Worm (Caenorhabditis elegans): ENCODE data around the gene pph-1.

The pph-1 gene

DNA sequence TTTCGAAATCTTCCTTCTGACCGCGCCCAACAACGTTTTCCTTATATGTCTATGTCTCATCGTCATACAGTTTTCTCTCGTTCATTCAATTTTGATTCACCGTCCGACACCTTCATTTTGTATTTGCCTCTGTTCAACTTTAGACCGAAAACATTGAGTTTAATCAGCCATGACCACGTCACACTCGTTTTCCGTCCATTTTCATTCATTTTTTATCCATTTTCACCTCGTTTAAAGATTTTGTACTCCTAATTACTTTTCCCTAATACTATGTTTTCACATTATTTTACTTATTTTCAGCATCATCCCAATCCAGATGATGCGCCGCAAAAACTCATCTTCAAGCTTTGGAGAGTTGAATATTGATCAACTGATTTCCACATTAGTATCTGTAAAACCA lies at the start of gene pph-1:
Gene pph-1 (plus strand): TSS at position 301 of the 400 bp plus-strand sequence.
- TF ChIP-seq eor-1 (tag; optimal IDR thresholded peaks at IDR 0.05), result no peak
- TF ChIP-seq elt-2 (tag; optimal IDR thresholded peaks at IDR 0.05), result no peak
- TF ChIP-seq nfya-1 (tag; optimal IDR thresholded peaks at IDR 0.05; ENCODE audit: insufficient read depth), result no peak
- no peak for TF ChIP-seq ceh-82 (tag; optimal IDR thresholded peaks at IDR 0.05)
- TF ChIP-seq ztf-4 (tag; optimal IDR thresholded peaks at IDR 0.05), result no peak
- TF ChIP-seq unc-62 (GFP tag; optimal IDR thresholded peaks at IDR 0.05), result no peak
- no peak for TF ChIP-seq lin-15B (tag; optimal IDR thresholded peaks at IDR 0.05)
- no peak for TF ChIP-seq pqm-1 (tag; optimal IDR thresholded peaks at IDR 0.05)
- TF ChIP-seq nhr-237 (tag; optimal IDR thresholded peaks at IDR 0.05), result no peak
- no peak for TF ChIP-seq lin-39 (tag; optimal IDR thresholded peaks at IDR 0.05)

DNA sequence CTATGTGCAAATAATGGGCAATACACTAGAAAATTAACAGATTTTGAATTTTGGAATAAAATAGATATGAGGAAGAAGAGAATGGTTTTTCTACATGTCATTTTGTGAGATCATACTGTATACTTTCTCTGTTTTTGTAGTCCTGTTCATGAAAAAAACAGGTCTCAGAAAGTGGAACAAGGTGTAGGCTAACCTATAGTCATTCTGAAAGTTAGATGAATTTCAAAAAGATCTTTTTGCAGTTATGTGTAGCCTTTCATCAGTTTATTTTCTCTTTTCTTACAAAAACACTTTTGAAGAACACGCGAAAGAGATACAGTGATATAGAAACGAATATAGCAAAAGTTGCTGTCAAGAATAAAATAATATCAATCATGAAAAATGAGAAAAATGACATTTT lies 48.2 kb upstream of the pph-1 start, which contains the start of gene ugt-35:
Gene ugt-35 (minus strand): TSS at position 101 of the 400 bp plus-strand sequence.
- no peak for TF ChIP-seq ceh-9 (tag; optimal IDR thresholded peaks at IDR 0.05)
- TF ChIP-seq nhr-43 (tag; optimal IDR thresholded peaks at IDR 0.05; ENCODE audit: poor library complexity, severe bottlenecking), result no peak
- no peak for TF ChIP-seq skn-1 (tag; optimal IDR thresholded peaks at IDR 0.05)
- no peak for TF ChIP-seq egl-27 (tag; optimal IDR thresholded peaks at IDR 0.05)
- TF ChIP-seq lsy-12 (tag; optimal IDR thresholded peaks at IDR 0.05), result no peak
- TF ChIP-seq elt-1 (tag; optimal IDR thresholded peaks at IDR 0.05), result no peak
- no peak for TF ChIP-seq fkh-10 (GFP tag; optimal IDR thresholded peaks at IDR 0.05)
- TF ChIP-seq fkh-2 (tag; optimal IDR thresholded peaks at IDR 0.05), result no peak

DNA sequence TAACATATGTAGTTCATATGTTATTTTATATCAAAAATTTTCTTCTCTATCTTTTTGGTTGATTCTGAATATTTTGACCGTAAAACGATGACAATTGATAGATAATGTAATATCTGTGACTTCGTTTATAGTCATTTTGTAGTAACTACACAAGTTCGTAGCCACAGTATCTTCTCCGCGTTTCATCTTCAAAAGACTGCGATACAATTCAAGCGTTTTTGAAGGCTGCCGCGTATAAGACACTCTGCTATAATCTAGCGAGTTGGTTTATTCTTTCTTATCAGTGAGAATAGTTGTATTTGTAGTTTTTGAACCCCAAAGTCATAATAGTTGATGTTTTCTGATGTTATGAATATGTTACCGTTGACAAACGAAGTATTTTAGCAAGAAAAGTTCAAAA lies 45.4 kb upstream of the pph-1 start, which contains the start of gene ugt-34:
Gene ugt-34 (minus strand): TSS at position 21 of the 400 bp plus-strand sequence.
- peak; percentile 63 for TF ChIP-seq elt-2 (tag; optimal IDR thresholded peaks at IDR 0.05)
- no peak for TF ChIP-seq unc-62 (GFP tag; optimal IDR thresholded peaks at IDR 0.05)

DNA sequence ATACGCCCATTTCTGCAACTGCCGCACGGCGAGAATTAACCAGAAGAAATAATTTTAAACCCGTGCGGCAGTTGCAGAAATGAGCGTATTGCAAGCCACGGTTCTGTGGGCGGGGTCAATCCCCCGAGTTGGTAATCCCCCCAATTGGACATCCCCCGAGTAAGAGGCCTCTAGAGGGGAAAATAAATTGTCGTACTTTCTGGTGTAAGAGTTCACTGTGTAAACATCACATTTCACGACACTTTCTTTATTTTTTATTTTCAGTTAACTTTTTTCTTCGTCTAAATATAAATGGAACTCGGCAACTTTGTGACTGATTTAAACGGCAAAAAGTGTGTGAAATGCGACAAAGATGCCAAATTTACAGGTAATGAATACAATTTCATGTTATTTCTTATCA lies 44.4 kb upstream of the pph-1 start, which contains the start of gene tut-2:
Gene tut-2 (plus strand): TSS at position 277 of the 400 bp plus-strand sequence.
- TF ChIP-seq nhr-43 (tag; optimal IDR thresholded peaks at IDR 0.05; ENCODE audit: poor library complexity, severe bottlenecking) (no peak), nfya-1 (tag; optimal IDR thresholded peaks at IDR 0.05; ENCODE audit: insufficient read depth) (peak; percentile 35)

DNA sequence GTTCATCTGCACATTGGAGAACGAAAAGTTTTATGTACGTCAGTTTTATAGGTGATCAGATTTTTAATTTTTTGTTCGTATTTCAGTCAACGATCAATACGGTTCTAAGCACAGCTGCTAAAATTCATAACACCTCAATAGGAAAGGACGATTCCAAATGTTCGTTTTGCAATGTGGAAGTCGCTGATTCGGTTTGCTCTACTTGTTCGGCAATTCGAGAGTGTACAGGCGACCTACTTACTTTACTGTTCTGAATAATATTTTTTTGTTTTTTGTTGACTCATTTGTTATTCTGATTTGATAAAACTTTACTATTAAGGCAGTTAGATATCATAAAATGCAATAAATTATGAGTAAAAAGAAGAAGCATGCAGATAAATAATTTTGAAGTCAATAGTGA lies 43.0 kb upstream of the pph-1 start:
- TF ChIP-seq tbx-2 (tag; optimal IDR thresholded peaks at IDR 0.05), result no peak
- no peak for TF ChIP-seq nhr-23 (tag; optimal IDR thresholded peaks at IDR 0.05)
- TF ChIP-seq ztf-4 (tag; optimal IDR thresholded peaks at IDR 0.05), result no peak
- TF ChIP-seq nhr-11 (tag; optimal IDR thresholded peaks at IDR 0.05), result no peak
- no peak for TF ChIP-seq egl-27 (tag; optimal IDR thresholded peaks at IDR 0.05)
- TF ChIP-seq unc-62 (GFP tag; optimal IDR thresholded peaks at IDR 0.05), result no peak
- no peak for TF ChIP-seq jun-1 (tag; optimal IDR thresholded peaks at IDR 0.05)
- TF ChIP-seq ceh-16 (tag; optimal IDR thresholded peaks at IDR 0.05), result no peak
- TF ChIP-seq lin-39 (tag; optimal IDR thresholded peaks at IDR 0.05), result no peak
- TF ChIP-seq unc-39 (tag; optimal IDR thresholded peaks at IDR 0.05), result no peak
- TF ChIP-seq nhr-28 (tag; optimal IDR thresholded peaks at IDR 0.05), result no peak
- no peak for TF ChIP-seq elt-3 (tag; optimal IDR thresholded peaks at IDR 0.05)
- TF ChIP-seq pha-4 (tag; optimal IDR thresholded peaks at IDR 0.05), result no peak
- TF ChIP-seq sea-2 (GFP tag; optimal IDR thresholded peaks at IDR 0.05), result no peak
- TF ChIP-seq snpc-4 (tag; optimal IDR thresholded peaks at IDR 0.05), result no peak
- TF ChIP-seq skn-1 (tag; optimal IDR thresholded peaks at IDR 0.05), result no peak
- TF ChIP-seq fos-1 (tag; optimal IDR thresholded peaks at IDR 0.05), result no peak
- no peak for TF ChIP-seq nhr-43 (tag; optimal IDR thresholded peaks at IDR 0.05; ENCODE audit: poor library complexity, severe bottlenecking)

DNA sequence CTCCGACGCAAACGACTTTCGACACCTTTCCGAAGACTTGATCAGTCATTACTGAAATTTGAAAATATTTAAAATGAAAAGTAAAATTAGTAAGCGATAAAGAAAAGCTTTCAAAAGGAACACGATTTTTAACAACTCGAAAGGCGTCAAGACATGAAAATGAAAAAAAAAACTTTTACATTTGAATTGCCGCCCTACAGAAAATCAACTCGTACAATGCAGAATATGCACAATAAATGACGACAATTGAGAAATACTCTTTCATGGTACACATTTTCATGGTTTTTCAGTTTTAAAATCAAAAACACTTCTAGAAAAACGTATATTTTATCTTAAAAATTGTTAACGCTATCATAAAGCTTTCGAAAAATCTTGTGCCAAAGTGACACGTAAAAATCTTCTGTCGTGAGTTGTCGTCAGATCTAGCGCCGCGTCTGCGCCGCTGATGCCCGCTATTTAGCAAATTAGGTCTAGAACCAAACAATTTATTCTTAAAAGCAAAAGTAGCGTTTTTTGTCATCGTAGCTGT lies 40.9 kb upstream of the pph-1 start, which contains the start of gene sqv-4:
Gene sqv-4 (minus strand): TSS at position 51 of the 529 bp plus-strand sequence.
- TF ChIP-seq nhr-67 (tag; optimal IDR thresholded peaks at IDR 0.05) (no peak), pha-4 (tag; optimal IDR thresholded peaks at IDR 0.05) (peak; percentile 27), skn-1 (tag; optimal IDR thresholded peaks at IDR 0.05) (no peak), lin-15B (tag; optimal IDR thresholded peaks at IDR 0.05) (peak; percentile 50), elt-2 (tag; optimal IDR thresholded peaks at IDR 0.05) (no peak), nfya-1 (tag; optimal IDR thresholded peaks at IDR 0.05; ENCODE audit: insufficient read depth) (peak; percentile 14), ztf-4 (tag; optimal IDR thresholded peaks at IDR 0.05) (no peak), lin-39 (tag; optimal IDR thresholded peaks at IDR 0.05) (no peak), nhr-25 (tag; optimal IDR thresholded peaks at IDR 0.05) (no peak), elt-1 (tag; optimal IDR thresholded peaks at IDR 0.05) (no peak), hmg-11 (tag; optimal IDR thresholded peaks at IDR 0.05) (peak; percentile 57), nhr-43 (tag; optimal IDR thresholded peaks at IDR 0.05; ENCODE audit: poor library complexity, severe bottlenecking) (no peak), jun-1 (tag; optimal IDR thresholded peaks at IDR 0.05) (no peak)

Measured in whole organism, L3 larva.